Fruit fly (Drosophila melanogaster) whole organism, embryonic: ENCODE results near the gene CG43750.
A peak's percentile ranks its signal among the peaks of the same experiment; 100 is the strongest.

Experiments
- Abd-B ChIP-seq: fragments of 200-800 bp; sonication (Bioruptor generic); optimal IDR thresholded peaks from 2 replicates; lab custom pipeline; 2018; ENCODE audit warnings: missing biosample characterization, mild to moderate bottlenecking, missing genetic modification characterization, moderate library complexity
- CG10147 ChIP-seq: fragments of 200-800 bp; sonication (Bioruptor generic); optimal IDR thresholded peaks from 2 replicates; lab custom pipeline; 2019; ENCODE audit warnings: missing biosample characterization, mild to moderate bottlenecking, missing genetic modification characterization, moderate library complexity
- CG10267 ChIP-seq: fragments of 200-800 bp; sonication (Bioruptor generic); optimal IDR thresholded peaks from 2 replicates; lab custom pipeline; 2018; ENCODE audit warnings: missing biosample characterization, mild to moderate bottlenecking, missing genetic modification characterization, moderate library complexity
- CG10321 ChIP-seq: fragments of 200-800 bp; sonication (Bioruptor generic); IDR thresholded peaks from 2 replicates; pipeline ENCODE4 v1.3.6; 2022; ENCODE audit warnings: missing biosample characterization, missing genetic modification characterization
- CG10462 ChIP-seq: fragments of 200-800 bp; sonication (Bioruptor generic); optimal IDR thresholded peaks from 2 replicates; lab custom pipeline; 2016; ENCODE audit warnings: missing biosample characterization, missing genetic modification characterization
- CG10959 ChIP-seq: fragments of 200-800 bp; sonication (Bioruptor generic); IDR thresholded peaks from 2 replicates; pipeline ENCODE4 v1.3.6; 2022; ENCODE audit warnings: missing biosample characterization, missing genetic modification characterization
- CG11093 ChIP-seq: fragments of 200-800 bp; sonication (Bioruptor generic); IDR thresholded peaks from 3 replicates; pipeline ENCODE4 v1.3.6; 2022; ENCODE audit warnings: missing biosample characterization, missing genetic modification characterization
- CG12104 ChIP-seq: fragments of 200-800 bp; sonication (Bioruptor generic); optimal IDR thresholded peaks from 3 replicates; lab custom pipeline; 2016; ENCODE audit warnings: missing biosample characterization, missing genetic modification characterization
- CG12744 ChIP-seq: fragments of 200-800 bp; sonication (Bioruptor generic); optimal IDR thresholded peaks from 2 replicates; lab custom pipeline; 2016; ENCODE audit warnings: missing biosample characterization, missing genetic modification characterization
- CG14667 ChIP-seq: fragments of 200-800 bp; sonication (Bioruptor generic); IDR thresholded peaks from 2 replicates; pipeline ENCODE4 v1.3.6; 2022; ENCODE audit warnings: missing biosample characterization, missing genetic modification characterization
- CG14710 ChIP-seq: fragments of 200-800 bp; sonication (Bioruptor generic); optimal IDR thresholded peaks from 3 replicates; lab custom pipeline; 2019; ENCODE audit warnings: missing biosample characterization, mild to moderate bottlenecking, missing genetic modification characterization, moderate library complexity
- CG15514 ChIP-seq: fragments of 200-800 bp; sonication (Bioruptor generic); optimal IDR thresholded peaks from 3 replicates; lab custom pipeline; 2017; ENCODE audit warnings: missing biosample characterization, missing genetic modification characterization, mild to moderate bottlenecking, moderate library complexity, missing genetic modification reagents
- CG15696 ChIP-seq: fragments of 200-800 bp; sonication (Bioruptor generic); optimal IDR thresholded peaks from 2 replicates; lab custom pipeline; 2019; ENCODE audit warnings: missing biosample characterization, mild to moderate bottlenecking, missing genetic modification characterization, moderate library complexity
- CG17328 ChIP-seq: fragments of 200-800 bp; sonication (Bioruptor generic); IDR thresholded peaks from 2 replicates; pipeline ENCODE4 v1.3.6; 2022; ENCODE audit warnings: missing biosample characterization, missing genetic modification characterization
- CG18011 ChIP-seq: fragments of 200-800 bp; sonication (Bioruptor generic); optimal IDR thresholded peaks from 2 replicates; lab custom pipeline; 2017; ENCODE audit warnings: missing biosample characterization, missing genetic modification characterization, mild to moderate bottlenecking, moderate library complexity, missing genotype
- CG2116 ChIP-seq: fragments of 200-800 bp; sonication (Bioruptor generic); optimal IDR thresholded peaks from 3 replicates; lab custom pipeline; 2018; ENCODE audit warnings: missing biosample characterization, mild to moderate bottlenecking, missing genetic modification characterization
- CG32767 ChIP-seq: fragments of 200-800 bp; sonication (Bioruptor generic); IDR thresholded peaks from 2 replicates; pipeline ENCODE4 v1.3.6; 2022; ENCODE audit warnings: missing biosample characterization, missing genetic modification characterization
- CG3838 ChIP-seq: fragments of 200-800 bp; sonication (Bioruptor generic); optimal IDR thresholded peaks from 3 replicates; lab custom pipeline; 2016; ENCODE audit warnings: missing biosample characterization, missing genetic modification characterization
- CG6791 ChIP-seq: fragments of 200-800 bp; sonication (Bioruptor generic); IDR thresholded peaks from 3 replicates; pipeline ENCODE4 v1.3.6; 2022; ENCODE audit warnings: missing biosample characterization, missing genetic modification characterization; ENCODE audit not compliant: partially characterized antibody
- CG7839 ChIP-seq: fragments of 200-800 bp; sonication (Bioruptor generic); optimal IDR thresholded peaks from 3 replicates; lab custom pipeline; 2018; ENCODE audit warnings: missing biosample characterization, mild to moderate bottlenecking, missing genetic modification characterization, moderate library complexity
- CG9609 ChIP-seq: fragments of 200-800 bp; sonication (Bioruptor generic); optimal IDR thresholded peaks from 3 replicates; lab custom pipeline; 2016; ENCODE audit warnings: missing biosample characterization, missing genetic modification characterization
- CTCF ChIP-seq: fragments of 200-800 bp; sonication (Bioruptor generic); optimal IDR thresholded peaks from 2 replicates; lab custom pipeline; 2017; ENCODE audit warnings: missing biosample characterization, mild to moderate bottlenecking, missing genetic modification characterization, moderate library complexity
- CrebB ChIP-seq: fragments of 200-800 bp; sonication (Bioruptor generic); optimal IDR thresholded peaks from 3 replicates; lab custom pipeline; 2018; ENCODE audit warnings: missing biosample characterization, mild to moderate bottlenecking, missing genetic modification characterization
- Deaf1 ChIP-seq: fragments of 200-800 bp; optimal IDR thresholded peaks from 3 replicates; lab custom pipeline; 2019; ENCODE audit warnings: missing biosample characterization, mild to moderate bottlenecking, missing genetic modification characterization, moderate library complexity
- E2f1 ChIP-seq: fragments of 200-800 bp; sonication (Bioruptor generic); IDR thresholded peaks from 2 replicates; pipeline ENCODE4 v1.3.6; 2022; ENCODE audit warnings: missing biosample characterization, missing genetic modification characterization
- E2f2 ChIP-seq: fragments of 200-800 bp; sonication (Bioruptor generic); IDR thresholded peaks from 2 replicates; pipeline ENCODE4 v1.3.6; 2022; ENCODE audit warnings: missing biosample characterization, missing genetic modification characterization
- Elba2 ChIP-seq: fragments of 200-800 bp; sonication (Bioruptor generic); optimal IDR thresholded peaks from 3 replicates; lab custom pipeline; 2016; ENCODE audit warnings: missing biosample characterization, missing genetic modification characterization
- Fer2 ChIP-seq: fragments of 200-800 bp; sonication (Bioruptor generic); optimal IDR thresholded peaks from 2 replicates; lab custom pipeline; 2018; ENCODE audit warnings: missing biosample characterization, mild to moderate bottlenecking, missing genetic modification characterization, moderate library complexity
- H2.0 ChIP-seq: fragments of 200-800 bp; sonication (Bioruptor generic); IDR thresholded peaks from 2 replicates; pipeline ENCODE4 v1.3.6; 2022; ENCODE audit warnings: missing biosample characterization, missing genetic modification characterization
- HLHmδ ChIP-seq: fragments of 200-800 bp; sonication (Bioruptor generic); optimal IDR thresholded peaks from 2 replicates; lab custom pipeline; 2018; ENCODE audit warnings: missing biosample characterization, mild to moderate bottlenecking, missing genetic modification characterization, moderate library complexity
- Mrtf ChIP-seq: fragments of 200-800 bp; sonication (Bioruptor generic); IDR thresholded peaks from 3 replicates; pipeline ENCODE4 v1.3.6; 2022; ENCODE audit warnings: missing biosample characterization, missing genetic modification characterization
- Opbp ChIP-seq: fragments of 200-800 bp; sonication (Bioruptor generic); IDR thresholded peaks from 3 replicates; pipeline ENCODE4 v1.3.6; 2022; ENCODE audit warnings: missing biosample characterization, missing genetic modification characterization; ENCODE audit not compliant: partially characterized antibody
- Pdp1 ChIP-seq, 2 experiments: fragments of 200-800 bp; sonication (Bioruptor generic); optimal IDR thresholded peaks; 3 replicates each; lab custom pipeline; 2016; ENCODE audit warnings: missing biosample characterization in 2 of 2, missing genetic modification characterization in 2 of 2, mild to moderate bottlenecking in 1 of 2, moderate library complexity in 1 of 2
- Rx ChIP-seq: fragments of 200-800 bp; sonication (Bioruptor generic); IDR thresholded peaks from 2 replicates; pipeline ENCODE4 v1.3.6; 2022; ENCODE audit warnings: missing biosample characterization, missing genetic modification characterization
- Side ChIP-seq: fragments of 200-800 bp; sonication (Bioruptor generic); optimal IDR thresholded peaks from 2 replicates; lab custom pipeline; 2016; ENCODE audit warnings: missing biosample characterization, missing genetic modification characterization
- Stat92E ChIP-seq, 3 experiments: fragments of >200 bp in 2 of 3; fragments of 200-800 bp in 1 of 3; sonication (Bioruptor generic) in 1 of 3; optimal IDR thresholded peaks; 2 replicates each; lab custom pipeline; 2017 to 2019; ENCODE audit warnings: missing biosample characterization in 3 of 3, missing genetic modification characterization in 3 of 3, mild to moderate bottlenecking in 1 of 3, moderate library complexity in 1 of 3
- Tbp ChIP-seq: fragments of >200 bp; optimal IDR thresholded peaks from 2 replicates; lab custom pipeline; 2018; ENCODE audit warnings: missing biosample characterization, missing genetic modification characterization
- ab ChIP-seq: fragments of 200-800 bp; sonication (Bioruptor generic); optimal IDR thresholded peaks from 2 replicates; lab custom pipeline; 2016; ENCODE audit warnings: missing biosample characterization, missing genetic modification characterization
- abd-A ChIP-seq: fragments of 200-800 bp; sonication (Bioruptor generic); optimal IDR thresholded peaks from 3 replicates; lab custom pipeline; 2019; ENCODE audit warnings: missing biosample characterization, mild to moderate bottlenecking, missing genetic modification characterization, moderate library complexity
- al ChIP-seq: fragments of 200-800 bp; sonication (Bioruptor generic); IDR thresholded peaks from 2 replicates; pipeline ENCODE4 v1.3.6; 2022; ENCODE audit warnings: missing biosample characterization, missing genetic modification characterization
- bigmax ChIP-seq: fragments of 200-800 bp; sonication (Bioruptor generic); optimal IDR thresholded peaks from 2 replicates; lab custom pipeline; 2018; ENCODE audit warnings: missing biosample characterization, mild to moderate bottlenecking, missing genetic modification characterization
- bsh ChIP-seq, 2 experiments: fragments of 200-800 bp; sonication (Bioruptor generic); optimal IDR thresholded peaks; 2 replicates each; lab custom pipeline; 2017 to 2018; ENCODE audit warnings: mild to moderate bottlenecking in 2 of 2, missing biosample characterization in 2 of 2, missing genetic modification characterization in 2 of 2, moderate library complexity in 1 of 2
- dati ChIP-seq: fragments of 200-800 bp; sonication (Bioruptor generic); IDR thresholded peaks from 2 replicates; pipeline ENCODE4 v1.3.6; 2022; ENCODE audit warnings: missing biosample characterization, missing genetic modification characterization
- eyg ChIP-seq: fragments of 200-800 bp; sonication (Bioruptor generic); optimal IDR thresholded peaks from 3 replicates; lab custom pipeline; 2016; ENCODE audit warnings: missing biosample characterization, missing genetic modification characterization
- fru ChIP-seq: fragments of >200 bp; optimal IDR thresholded peaks from 2 replicates; lab custom pipeline; 2017
- gsb-n ChIP-seq: fragments of 200-800 bp; sonication (Bioruptor generic); optimal IDR thresholded peaks from 3 replicates; lab custom pipeline; 2018; ENCODE audit warnings: missing biosample characterization, mild to moderate bottlenecking, missing genetic modification characterization
- org-1 ChIP-seq: fragments of 200-800 bp; sonication (Bioruptor generic); optimal IDR thresholded peaks from 2 replicates; lab custom pipeline; 2017; ENCODE audit warnings: missing biosample characterization, missing genetic modification characterization
- phol ChIP-seq: fragments of 200-800 bp; sonication (Bioruptor generic); optimal IDR thresholded peaks from 3 replicates; lab custom pipeline; 2018; ENCODE audit warnings: missing biosample characterization, mild to moderate bottlenecking, missing genetic modification characterization, moderate library complexity
- pum ChIP-seq: fragments of 200-800 bp; sonication (Bioruptor generic); optimal IDR thresholded peaks from 2 replicates; lab custom pipeline; 2016; ENCODE audit warnings: missing biosample characterization, missing genetic modification characterization
- row ChIP-seq: fragments of 200-800 bp; sonication (Bioruptor generic); IDR thresholded peaks from 3 replicates; pipeline ENCODE4 v1.3.6; 2022; ENCODE audit warnings: missing biosample characterization, missing genetic modification characterization
- vvl ChIP-seq: fragments of 200-800 bp; sonication (Bioruptor generic); IDR thresholded peaks from 2 replicates; pipeline ENCODE4 v1.3.6; 2022; ENCODE audit warnings: missing biosample characterization, missing genetic modification characterization
- z ChIP-seq: fragments of 200-800 bp; sonication (Bioruptor generic); IDR thresholded peaks from 3 replicates; pipeline ENCODE4 v1.3.6; 2022; ENCODE audit warnings: missing biosample characterization, missing genetic modification characterization
- zen ChIP-seq: fragments of 200-800 bp; sonication (Bioruptor generic); optimal IDR thresholded peaks from 3 replicates; lab custom pipeline; 2018; ENCODE audit warnings: missing biosample characterization, mild to moderate bottlenecking, missing genetic modification characterization, moderate library complexity

Gene CG43750

dm6 chr2L:2382971-2383370, 7.5 kb downstream of the CG43750 start, which contains the start of gene PIG-Wa (continued):
- TF ChIP-seq H2.0 (GFP tag; lab: Robert Waterston, UW), result no peak
- peak; percentile 94 for TF ChIP-seq E2f2 (GFP tag; lab: Robert Waterston, UW)
- no peak for TF ChIP-seq Pdp1 (GFP tag; optimal IDR thresholded peaks at IDR 0.05; lab: Kevin White, UChicago)
- no peak for TF ChIP-seq dati (GFP tag; lab: Robert Waterston, UW)
- TF ChIP-seq Rx (GFP tag; lab: Robert Waterston, UW), result no peak
- TF ChIP-seq CG10147, result no peak
- no peak for TF ChIP-seq Fer2 (tag; lab: Kevin White, UChicago)
- TF ChIP-seq Side, result no peak
- TF ChIP-seq CG7839, result no peak
- TF ChIP-seq ab (GFP tag; lab: Kevin White, UChicago), result no peak
- TF ChIP-seq CG14667 (GFP tag; lab: Robert Waterston, UW), result no peak
- no peak for TF ChIP-seq pum (GFP tag; lab: Kevin White, UChicago)
- TF ChIP-seq CG10959 (GFP tag; lab: Robert Waterston, UW), result no peak
- TF ChIP-seq CG10462 (GFP tag; lab: Kevin White, UChicago), result no peak
- TF ChIP-seq HLHmδ (GFP tag; lab: Kevin White, UChicago), result no peak
- no peak for TF ChIP-seq E2f1 (GFP tag; lab: Robert Waterston, UW)
- TF ChIP-seq CG6791, result peak; percentile 62; the same call in 1 of the 3 replicates
- peak; percentile 39; the same call in 1 of the 3 replicates for TF ChIP-seq row (GFP tag; lab: Robert Waterston, UW)
- TF ChIP-seq CG3838 (GFP tag; lab: Kevin White, UChicago), result no peak
- TF ChIP-seq Elba2, result peak; percentile 82
- TF ChIP-seq CG18011, result peak; percentile 98
- no peak for TF ChIP-seq gsb-n (tag; lab: Kevin White, UChicago)
- no peak for TF ChIP-seq CG12744 (GFP tag; lab: Kevin White, UChicago)
- TF ChIP-seq fru (lab: Kevin White, UChicago), result no peak
- no peak for TF ChIP-seq CG11093 (GFP tag; lab: Robert Waterston, UW)
- TF ChIP-seq bigmax (GFP tag; lab: Kevin White, UChicago), result no peak
- no peak for TF ChIP-seq phol
- no peak for TF ChIP-seq bsh (GFP tag; optimal IDR thresholded peaks at IDR 0.05; lab: Kevin White, UChicago)
- no peak for TF ChIP-seq al (GFP tag; lab: Robert Waterston, UW)
- TF ChIP-seq CG17328, result no peak
- TF ChIP-seq CG15514 (GFP tag; lab: Kevin White, UChicago), result peak; percentile 17
- TF ChIP-seq CG2116, result peak; percentile 31
- TF ChIP-seq Stat92E (GFP tag; optimal IDR thresholded peaks at IDR 0.05; lab: Kevin White, UChicago), result no peak
- TF ChIP-seq CG14710 (tag; lab: Kevin White, UChicago), result no peak
- no peak for TF ChIP-seq abd-A (tag; lab: Kevin White, UChicago)
- no peak for TF ChIP-seq zen (tag; lab: Kevin White, UChicago)
- no peak for TF ChIP-seq CG32767 (GFP tag; lab: Robert Waterston, UW)
- no peak for TF ChIP-seq eyg (GFP tag; lab: Kevin White, UChicago)
- TF ChIP-seq Opbp (GFP tag; lab: Robert Waterston, UW), result peak; percentile 70; the same call in 2 of the 3 replicates
- TF ChIP-seq Tbp, result no peak
- TF ChIP-seq CG12104 (GFP tag; lab: Kevin White, UChicago), result no peak
- TF ChIP-seq CG10321 (GFP tag; lab: Robert Waterston, UW), result no peak
- no peak for TF ChIP-seq Abd-B
- no peak for TF ChIP-seq Mrtf
- no peak for TF ChIP-seq CG10267 (tag; lab: Kevin White, UChicago)
- no peak for TF ChIP-seq CG9609
- TF ChIP-seq CrebB (tag; lab: Kevin White, UChicago), result no peak
- no peak for TF ChIP-seq Deaf1 (tag; lab: Kevin White, UChicago)
- peak; percentile 52; the same call in 1 of the 2 replicates for TF ChIP-seq vvl (GFP tag; lab: Robert Waterston, UW)
- TF ChIP-seq org-1 (GFP tag; lab: Kevin White, UChicago), result no peak
- TF ChIP-seq CTCF (GFP tag; lab: Kevin White, UChicago), result no peak
- no peak for TF ChIP-seq z
- no peak for TF ChIP-seq CG15696 (tag; lab: Kevin White, UChicago)
